Fruit fly (Drosophila melanogaster) whole organism, embryonic: ENCODE results near the gene TwdlK.
A peak's percentile ranks its signal among the peaks of the same experiment; 100 is the strongest.

ENCODE experiments used
- Awh ChIP-seq: fragments of 200-800 bp; sonication (Bioruptor generic); IDR thresholded peaks from 2 replicates; pipeline ENCODE4, ENCODE4 v1.3.6; 2022; ENCODE audit warnings: missing biosample characterization, missing genetic modification characterization
- CG10147 ChIP-seq: fragments of 200-800 bp; sonication (Bioruptor generic); optimal IDR thresholded peaks from 2 replicates; lab custom pipeline; 2019; ENCODE audit warnings: missing biosample characterization, mild to moderate bottlenecking, missing genetic modification characterization, moderate library complexity
- CG12744 ChIP-seq: fragments of 200-800 bp; sonication (Bioruptor generic); optimal IDR thresholded peaks from 2 replicates; lab custom pipeline; 2016; ENCODE audit warnings: missing biosample characterization, missing genetic modification characterization
- CG12769 ChIP-seq: fragments of 200-800 bp; sonication (Bioruptor generic); optimal IDR thresholded peaks from 2 replicates; lab custom pipeline; 2019; ENCODE audit warnings: missing biosample characterization, mild to moderate bottlenecking, missing genetic modification characterization, moderate library complexity
- CG12942 ChIP-seq: fragments of 200-800 bp; sonication (Bioruptor generic); optimal IDR thresholded peaks from 3 replicates; lab custom pipeline; 2016; ENCODE audit warnings: missing biosample characterization, missing genetic modification characterization
- CG13287 ChIP-seq: fragments of 200-800 bp; sonication (Bioruptor generic); IDR thresholded peaks from 2 replicates; pipeline ENCODE4 v1.3.6; 2022; ENCODE audit warnings: missing biosample characterization, missing genetic modification characterization; ENCODE audit not compliant: partially characterized antibody
- CG17829 ChIP-seq: fragments of 200-800 bp; optimal IDR thresholded peaks from 2 replicates; lab custom pipeline; 2019; ENCODE audit warnings: missing biosample characterization, mild to moderate bottlenecking, missing genetic modification characterization, moderate library complexity
- CG2712 ChIP-seq: fragments of 200-800 bp; optimal IDR thresholded peaks from 3 replicates; lab custom pipeline; 2019; ENCODE audit warnings: missing biosample characterization, mild to moderate bottlenecking, missing genetic modification characterization, moderate library complexity
- CG30020 ChIP-seq: fragments of 200-800 bp; optimal IDR thresholded peaks from 2 replicates; lab custom pipeline; 2019; ENCODE audit warnings: missing biosample characterization, mild to moderate bottlenecking, missing genetic modification characterization, moderate library complexity
- CG31388 ChIP-seq: fragments of 200-800 bp; sonication (Bioruptor generic); optimal IDR thresholded peaks from 2 replicates; lab custom pipeline; 2016; ENCODE audit warnings: missing biosample characterization, missing genetic modification characterization
- CG6254 ChIP-seq: fragments of 200-800 bp; sonication (Bioruptor generic); optimal IDR thresholded peaks from 3 replicates; lab custom pipeline; 2017; ENCODE audit warnings: mild to moderate bottlenecking, missing biosample characterization, missing genetic modification reagents, missing genetic modification characterization
- CG6654 ChIP-seq: fragments of 200-800 bp; sonication (Bioruptor generic); optimal IDR thresholded peaks from 2 replicates; lab custom pipeline; 2017; ENCODE audit warnings: missing biosample characterization, mild to moderate bottlenecking, missing genetic modification characterization
- CG6689 ChIP-seq: fragments of 200-800 bp; sonication (Bioruptor generic); IDR thresholded peaks from 2 replicates; pipeline ENCODE4 v1.3.6; 2022; ENCODE audit warnings: missing biosample characterization, missing genetic modification characterization
- CG7745 ChIP-seq: fragments of 200-800 bp; sonication (Bioruptor generic); optimal IDR thresholded peaks from 2 replicates; lab custom pipeline; 2018; ENCODE audit warnings: missing biosample characterization, mild to moderate bottlenecking, missing genetic modification characterization, moderate library complexity
- CG7786 ChIP-seq: fragments of 200-800 bp; sonication (Bioruptor generic); optimal IDR thresholded peaks from 2 replicates; lab custom pipeline; 2016; ENCODE audit warnings: missing biosample characterization, missing genetic modification characterization
- CG9797 ChIP-seq: fragments of 200-800 bp; sonication (Bioruptor generic); optimal IDR thresholded peaks from 3 replicates; lab custom pipeline; 2018; ENCODE audit warnings: missing biosample characterization, mild to moderate bottlenecking, missing genetic modification characterization
- CG9876 ChIP-seq: fragments of 200-800 bp; sonication (Bioruptor generic); optimal IDR thresholded peaks from 2 replicates; lab custom pipeline; 2016; ENCODE audit warnings: missing biosample characterization, missing genetic modification characterization
- CHES-1-like ChIP-seq: fragments of 200-800 bp; sonication (Bioruptor generic); optimal IDR thresholded peaks from 2 replicates; lab custom pipeline; 2016; ENCODE audit warnings: missing biosample characterization, missing genetic modification characterization
- Dbx ChIP-seq: fragments of 200-800 bp; sonication (Bioruptor generic); IDR thresholded peaks from 3 replicates; pipeline ENCODE4 v1.3.6; 2022; ENCODE audit warnings: missing biosample characterization, missing genetic modification characterization
- Dek ChIP-seq: fragments of 200-800 bp; sonication (Bioruptor generic); optimal IDR thresholded peaks from 3 replicates; lab custom pipeline; 2019; ENCODE audit warnings: missing biosample characterization, mild to moderate bottlenecking, missing genetic modification characterization, moderate library complexity
- HLHmδ ChIP-seq: fragments of 200-800 bp; sonication (Bioruptor generic); optimal IDR thresholded peaks from 2 replicates; lab custom pipeline; 2018; ENCODE audit warnings: missing biosample characterization, mild to moderate bottlenecking, missing genetic modification characterization, moderate library complexity
- Hmr ChIP-seq: fragments of 200-800 bp; sonication (Bioruptor generic); optimal IDR thresholded peaks from 3 replicates; lab custom pipeline; 2017; ENCODE audit warnings: mild to moderate bottlenecking, missing biosample characterization, missing genetic modification reagents, missing genetic modification characterization
- MTF-1 ChIP-seq: fragments of 200-800 bp; sonication (Bioruptor generic); optimal IDR thresholded peaks from 2 replicates; lab custom pipeline; 2018; ENCODE audit warnings: missing biosample characterization, mild to moderate bottlenecking, missing genetic modification characterization, borderline replicate concordance
- Med ChIP-seq: fragments of 200-800 bp; sonication (Bioruptor generic); peaks from one replicate; lab custom pipeline; 2016; ENCODE audit warnings: missing biosample characterization, missing genetic modification characterization, mild to moderate bottlenecking, inconsistent platforms, moderate library complexity
- Mrtf ChIP-seq: fragments of 200-800 bp; sonication (Bioruptor generic); IDR thresholded peaks from 3 replicates; pipeline ENCODE4 v1.3.6; 2022; ENCODE audit warnings: missing biosample characterization, missing genetic modification characterization
- NFAT ChIP-seq: fragments of 200-800 bp; sonication (Bioruptor generic); IDR thresholded peaks from 2 replicates; pipeline ENCODE4 v1.3.6; 2022; ENCODE audit warnings: missing biosample characterization, missing genetic modification characterization
- Usf ChIP-seq: fragments of 200-800 bp; sonication (Bioruptor generic); optimal IDR thresholded peaks from 2 replicates; lab custom pipeline; 2017; ENCODE audit warnings: missing genotype, missing biosample characterization, missing genetic modification characterization
- abd-A ChIP-seq: fragments of 200-800 bp; sonication (Bioruptor generic); optimal IDR thresholded peaks from 3 replicates; lab custom pipeline; 2019; ENCODE audit warnings: missing biosample characterization, mild to moderate bottlenecking, missing genetic modification characterization, moderate library complexity
- amos ChIP-seq: fragments of 200-800 bp; sonication (Bioruptor generic); IDR thresholded peaks from 2 replicates; pipeline ENCODE4 v1.3.6; 2022; ENCODE audit warnings: missing biosample characterization, missing genetic modification characterization; ENCODE audit not compliant: partially characterized antibody
- chif ChIP-seq, 2 experiments: fragments of 200-800 bp; sonication (Bioruptor generic); optimal IDR thresholded peaks; 3 replicates each; lab custom pipeline; 2016; ENCODE audit warnings: missing biosample characterization in 2 of 2, missing genetic modification characterization in 2 of 2
- chinmo ChIP-seq: fragments of 200-800 bp; sonication (Bioruptor generic); IDR thresholded peaks from 4 replicates; pipeline ENCODE4 v1.3.6; 2022; ENCODE audit warnings: missing biosample characterization, missing genetic modification characterization; ENCODE audit not compliant: partially characterized antibody
- corto ChIP-seq: fragments of 200-800 bp; sonication (Bioruptor generic); optimal IDR thresholded peaks from 2 replicates; lab custom pipeline; 2016; ENCODE audit warnings: missing biosample characterization, mild to moderate bottlenecking, missing genetic modification characterization, moderate library complexity
- crol ChIP-seq: fragments of 200-800 bp; sonication (Bioruptor generic); IDR thresholded peaks from 2 replicates; pipeline ENCODE4 v1.3.6; 2022; ENCODE audit warnings: missing biosample characterization, missing genetic modification characterization
- dimm ChIP-seq: fragments of 200-800 bp; sonication (Bioruptor generic); IDR thresholded peaks from 2 replicates; pipeline ENCODE4 v1.3.6; 2022; ENCODE audit warnings: missing biosample characterization, missing genetic modification characterization
- fd102C ChIP-seq: fragments of 200-800 bp; sonication (Bioruptor generic); optimal IDR thresholded peaks from 2 replicates; lab custom pipeline; 2018; ENCODE audit warnings: missing biosample characterization, mild to moderate bottlenecking, missing genetic modification characterization, moderate library complexity
- grn ChIP-seq: fragments of 200-800 bp; sonication (Bioruptor generic); optimal IDR thresholded peaks from 3 replicates; lab custom pipeline; 2017; ENCODE audit warnings: missing biosample characterization, missing genetic modification characterization
- ken ChIP-seq: fragments of 200-800 bp; sonication (Bioruptor generic); IDR thresholded peaks from 3 replicates; pipeline ENCODE4 v1.3.6; 2022; ENCODE audit warnings: missing biosample characterization, missing genetic modification characterization
- oc ChIP-seq: fragments of 200-800 bp; sonication (Bioruptor generic); optimal IDR thresholded peaks from 2 replicates; lab custom pipeline; 2018; ENCODE audit warnings: missing biosample characterization, mild to moderate bottlenecking, missing genetic modification characterization, moderate library complexity
- odd ChIP-seq: fragments of 200-800 bp; sonication (Bioruptor generic); optimal IDR thresholded peaks from 2 replicates; lab custom pipeline; 2017; ENCODE audit warnings: missing biosample characterization, mild to moderate bottlenecking, missing genetic modification characterization
- onecut ChIP-seq: fragments of 200-800 bp; sonication (Bioruptor generic); IDR thresholded peaks from 2 replicates; pipeline ENCODE4 v1.3.6; 2022; ENCODE audit warnings: missing biosample characterization, missing genetic modification characterization
- org-1 ChIP-seq: fragments of 200-800 bp; sonication (Bioruptor generic); optimal IDR thresholded peaks from 2 replicates; lab custom pipeline; 2017; ENCODE audit warnings: missing biosample characterization, missing genetic modification characterization
- pum ChIP-seq: fragments of 200-800 bp; sonication (Bioruptor generic); optimal IDR thresholded peaks from 2 replicates; lab custom pipeline; 2016; ENCODE audit warnings: missing biosample characterization, missing genetic modification characterization
- row ChIP-seq: fragments of 200-800 bp; sonication (Bioruptor generic); IDR thresholded peaks from 3 replicates; pipeline ENCODE4 v1.3.6; 2022; ENCODE audit warnings: missing biosample characterization, missing genetic modification characterization
- sd ChIP-seq: fragments of 200-800 bp; sonication (Bioruptor generic); optimal IDR thresholded peaks from 3 replicates; lab custom pipeline; 2018; ENCODE audit warnings: missing biosample characterization, mild to moderate bottlenecking, missing genetic modification characterization, moderate library complexity
- so ChIP-seq: fragments of 200-800 bp; sonication (Bioruptor generic); IDR thresholded peaks from 3 replicates; pipeline ENCODE4 v1.3.6; 2022; ENCODE audit warnings: missing biosample characterization, missing genetic modification characterization
- vvl ChIP-seq: fragments of 200-800 bp; sonication (Bioruptor generic); IDR thresholded peaks from 2 replicates; pipeline ENCODE4 v1.3.6; 2022; ENCODE audit warnings: missing biosample characterization, missing genetic modification characterization

TwdlK gene

dm6 chr3R:26634585-26634984 is 6.1 kb upstream of the TwdlK start, which contains the start of gene TwdlR:
TwdlR (plus strand) TSS chr3R:26634885.
- TF ChIP-seq dimm (no peak), CG13287 (GFP tag; lab: Robert Waterston, UW) (no peak), Dek (tag; lab: Kevin White, UChicago) (no peak), org-1 (GFP tag; lab: Kevin White, UChicago) (no peak), ken (GFP tag; lab: Robert Waterston, UW) (no peak), row (GFP tag; lab: Robert Waterston, UW) (no peak), CG30020 (no peak), CG31388 (no peak), pum (GFP tag; lab: Kevin White, UChicago) (no peak), fd102C (GFP tag; lab: Kevin White, UChicago) (no peak), HLHmδ (GFP tag; lab: Kevin White, UChicago) (no peak), CG10147 (GFP tag; lab: Kevin White, UChicago) (no peak), MTF-1 (GFP tag; lab: Kevin White, UChicago) (no peak), CG7745 (no peak), CG9876 (no peak), so (no peak), CG7786 (no peak)

- no peak for TF ChIP-seq CHES-1-like (GFP tag; lab: Kevin White, UChicago)
- TF ChIP-seq, all 482 proteins: peak for 0
These were observed 4.9 kb upstream of the TwdlK start, which contains the start of gene TwdlH for dm6 chr3R:26633432-26633831. TwdlH (plus strand) TSS chr3R:26633732.

- no peak for TF ChIP-seq Med (GFP tag; lab: Kevin White, UChicago)
- peak; percentile 89 for TF ChIP-seq abd-A (tag; lab: Kevin White, UChicago)
- no peak for TF ChIP-seq CG9797 (GFP tag; lab: Kevin White, UChicago)
- peak; percentile 61; the same call in 1 of the 2 replicates for TF ChIP-seq vvl (GFP tag; lab: Robert Waterston, UW)
- no peak for TF ChIP-seq Usf (GFP tag; lab: Kevin White, UChicago)
- TF ChIP-seq Dbx (GFP tag; lab: Robert Waterston, UW): 0 out of 3 replicates have a peak, but pooled peaks have one; percentile 3
- TF ChIP-seq onecut (GFP tag; lab: Robert Waterston, UW): peak; percentile 43
- TF ChIP-seq Awh (GFP tag; lab: Robert Waterston, UW): 0 out of 2 replicates have a peak, but pooled peaks have one; percentile 15
- TF ChIP-seq sd: peak; percentile 82
These were observed 4.5 kb upstream of the TwdlK start for dm6 chr3R:26633010-26633409.

dm6 chr3R:26631334-26631919 is 2.9 kb upstream of the TwdlK start, which contains the start of gene TwdlN:
TwdlN (plus strand) TSS chr3R:26631869.
- TF ChIP-seq chinmo (peak; percentile 87; the same call in 3 of the 4 replicates), odd (GFP tag; lab: Kevin White, UChicago) (peak; percentile 3), CG12744 (no peak), CG6689 (no peak), abd-A (tag; lab: Kevin White, UChicago) (peak; percentile 56), corto (GFP tag; lab: Kevin White, UChicago) (no peak), CG12942 (GFP tag; lab: Kevin White, UChicago) (no peak), Hmr (GFP tag; lab: Kevin White, UChicago) (no peak), CG12769 (tag; lab: Kevin White, UChicago) (no peak), CHES-1-like (GFP tag; lab: Kevin White, UChicago) (no peak), sd (peak; percentile 70), CG17829 (tag; lab: Kevin White, UChicago) (no peak), CG6654 (GFP tag; lab: Kevin White, UChicago) (no peak), Mrtf (GFP tag; lab: Robert Waterston, UW) (no peak), CG6254 (GFP tag; lab: Kevin White, UChicago) (no peak), crol (no peak), amos (GFP tag; lab: Robert Waterston, UW) (no peak), chif (GFP tag; optimal IDR thresholded peaks at IDR 0.05; lab: Kevin White, UChicago) (no peak), CG2712 (tag; lab: Kevin White, UChicago) (no peak), grn (GFP tag; lab: Kevin White, UChicago) (peak; percentile 49), NFAT (0 out of 2 replicates have a peak, but pooled peaks have one; percentile 15), oc (peak; percentile 31)
- TF ChIP-seq, all 482 proteins: peak for 7
